Worm (Caenorhabditis elegans) whole organism, L1 larva: ENCODE measurements around the gene pptr-1.

Experiments
- ceh-82 ChIP-seq, 3 experiments: fragments of 150-350 bp in 1 of 3; sonication (generic microtip) in 2 of 3; optimal IDR thresholded peaks; 2 replicates each; lab custom pipeline; 2014 to 2017; ENCODE audit warnings: missing biosample characterization in 3 of 3, missing genetic modification characterization in 3 of 3
- ceh-88 ChIP-seq: fragments of 200-800 bp; sonication (Bioruptor generic); IDR thresholded peaks from 2 replicates; pipeline ENCODE4 v1.3.6; 2022; ENCODE audit warnings: missing genetic modification characterization, missing compliant biosample characterization
- dpl-1 ChIP-seq, 3 experiments: fragments of 150-350 bp in 2 of 3; sonication (generic microtip) in 1 of 3; optimal IDR thresholded peaks; 2 replicates each; lab custom pipeline; 2014 to 2017; ENCODE audit warnings: missing biosample characterization in 3 of 3, missing genetic modification characterization in 3 of 3, missing genetic modification reagents in 3 of 3
- dsc-1 ChIP-seq: sonication (generic microtip); optimal IDR thresholded peaks from 2 replicates; lab custom pipeline; 2016; ENCODE audit warnings: mild to moderate bottlenecking, missing genetic modification characterization, missing compliant biosample characterization
- efl-1 ChIP-seq, 4 experiments: fragments of 150-350 bp; optimal IDR thresholded peaks in 3 of 4; peaks in 1 of 4; 1 replicate in 1 of 4; 2 replicates in 3 of 4; lab custom pipeline; 2014; ENCODE audit warnings: missing biosample characterization in 2 of 4, missing genetic modification characterization in 2 of 4, missing genetic modification reagents in 2 of 4
- egl-13 ChIP-seq: sonication (generic microtip); optimal IDR thresholded peaks from 2 replicates; lab custom pipeline; 2016; ENCODE audit warnings: missing genotype, missing genetic modification reagents, missing genetic modification characterization, missing compliant biosample characterization
- elt-2 ChIP-seq: sonication (generic microtip); optimal IDR thresholded peaks from 2 replicates; lab custom pipeline; 2016; ENCODE audit warnings: missing genetic modification characterization, mild to moderate bottlenecking, inconsistent platforms, missing compliant biosample characterization, missing genetic modification reagents
- fkh-10 ChIP-seq: sonication (generic microtip); optimal IDR thresholded peaks from 2 replicates; lab custom pipeline; 2017; ENCODE audit warnings: missing biosample characterization, missing genetic modification reagents, missing genetic modification characterization
- fkh-4 ChIP-seq: sonication (generic microtip); optimal IDR thresholded peaks from 2 replicates; lab custom pipeline; 2016; ENCODE audit warnings: missing compliant biosample characterization, missing genetic modification characterization, borderline replicate concordance
- fkh-8 ChIP-seq: sonication (generic microtip); optimal IDR thresholded peaks from 2 replicates; lab custom pipeline; 2016; ENCODE audit warnings: mild to moderate bottlenecking, missing genetic modification characterization, missing compliant biosample characterization
- hlh-4 ChIP-seq: sonication (generic microtip); optimal IDR thresholded peaks from 2 replicates; lab custom pipeline; 2016; ENCODE audit warnings: mild to moderate bottlenecking, missing genetic modification characterization, missing compliant biosample characterization
- isw-1 ChIP-seq: fragments of 200-800 bp; sonication (Bioruptor generic); IDR thresholded peaks from 2 replicates; pipeline ENCODE4 v1.3.6; 2022; ENCODE audit warnings: missing genetic modification characterization, missing compliant biosample characterization
- jun-1 ChIP-seq: fragments of 150-350 bp; optimal IDR thresholded peaks from 2 replicates; lab custom pipeline; 2014; ENCODE audit warnings: missing biosample characterization, missing genetic modification reagents, missing genetic modification characterization
- lin-14 ChIP-seq: fragments of 200-800 bp; sonication (Bioruptor generic); optimal IDR thresholded peaks from 2 replicates; lab custom pipeline; 2018; ENCODE audit warnings: mild to moderate bottlenecking, missing genetic modification characterization, moderate library complexity, missing compliant biosample characterization
- lin-15B ChIP-seq: fragments of 150-350 bp; sonication (generic microtip); optimal IDR thresholded peaks from 3 replicates; lab custom pipeline; 2014; ENCODE audit warnings: missing biosample characterization, missing genetic modification characterization
- lin-35 ChIP-seq, 2 experiments: fragments of 150-350 bp; optimal IDR thresholded peaks; 2 replicates each; lab custom pipeline; 2014; ENCODE audit warnings: missing biosample characterization in 2 of 2, missing genetic modification characterization in 2 of 2, missing genetic modification reagents in 2 of 2
- lsy-2 ChIP-seq, 2 experiments: fragments of 150-350 bp; optimal IDR thresholded peaks; 2 replicates each; lab custom pipeline; 2014; ENCODE audit warnings: missing biosample characterization in 2 of 2, missing genetic modification characterization in 2 of 2
- mdl-1 ChIP-seq, 2 experiments: fragments of 150-350 bp; optimal IDR thresholded peaks; 2 replicates each; lab custom pipeline; 2014 to 2017; ENCODE audit warnings: missing biosample characterization in 2 of 2, missing genetic modification characterization in 2 of 2, inconsistent platforms in 1 of 2
- mep-1 ChIP-seq: fragments of 150-350 bp; optimal IDR thresholded peaks from 2 replicates; lab custom pipeline; 2014; ENCODE audit warnings: missing biosample characterization, missing genetic modification characterization
- nhr-12 ChIP-seq: sonication (generic microtip); optimal IDR thresholded peaks from 2 replicates; lab custom pipeline; 2017; ENCODE audit warnings: missing biosample characterization, missing genetic modification characterization
- nhr-19 ChIP-seq: fragments of 200-800 bp; sonication (Bioruptor generic); conservative IDR thresholded peaks from 2 replicates; pipeline ENCODE4 v1.3.6; 2022; ENCODE audit warnings: missing genetic modification characterization, missing compliant biosample characterization
- nhr-20 ChIP-seq: sonication (generic microtip); optimal IDR thresholded peaks from 2 replicates; lab custom pipeline; 2016; ENCODE audit warnings: mild to moderate bottlenecking, missing genetic modification characterization, missing compliant biosample characterization
- nhr-47 ChIP-seq: sonication (generic microtip); optimal IDR thresholded peaks from 2 replicates; lab custom pipeline; 2016; ENCODE audit warnings: mild to moderate bottlenecking, missing genetic modification characterization, moderate library complexity, missing compliant biosample characterization
- nhr-71 ChIP-seq: sonication (generic microtip); optimal IDR thresholded peaks from 2 replicates; lab custom pipeline; 2016; ENCODE audit warnings: mild to moderate bottlenecking, missing genetic modification characterization, moderate library complexity, missing compliant biosample characterization
- nhr-85 ChIP-seq: sonication (generic microtip); peaks from one replicate; lab custom pipeline; 2016; ENCODE audit warnings: missing genetic modification characterization, inconsistent platforms, missing compliant biosample characterization
- pax-3 ChIP-seq: fragments of 200-800 bp; sonication (Bioruptor generic); optimal IDR thresholded peaks from 2 replicates; lab custom pipeline; 2018; ENCODE audit warnings: mild to moderate bottlenecking, missing genetic modification characterization, moderate library complexity, missing compliant biosample characterization
- rnt-1 ChIP-seq: sonication (generic microtip); optimal IDR thresholded peaks from 2 replicates; lab custom pipeline; 2016; ENCODE audit warnings: mild to moderate bottlenecking, missing genetic modification characterization, moderate library complexity, missing compliant biosample characterization
- snpc-4 ChIP-seq: fragments of 150-350 bp; optimal IDR thresholded peaks from 2 replicates; lab custom pipeline; 2014; ENCODE audit warnings: missing biosample characterization, missing genetic modification characterization
- snu-23 ChIP-seq: sonication (generic microtip); optimal IDR thresholded peaks from 2 replicates; lab custom pipeline; 2016; ENCODE audit warnings: missing genetic modification characterization, missing compliant biosample characterization
- swsn-7 ChIP-seq: sonication (generic microtip); optimal IDR thresholded peaks from 2 replicates; lab custom pipeline; 2016; ENCODE audit warnings: missing genetic modification characterization, missing compliant biosample characterization
- tbx-2 ChIP-seq: sonication (generic microtip); optimal IDR thresholded peaks from 2 replicates; lab custom pipeline; 2016; ENCODE audit warnings: missing genetic modification characterization, missing compliant biosample characterization
- tlp-1 ChIP-seq: fragments of 150-350 bp; optimal IDR thresholded peaks from 2 replicates; lab custom pipeline; 2014; ENCODE audit warnings: missing biosample characterization, missing genetic modification characterization
- unc-30 ChIP-seq: sonication (generic microtip); optimal IDR thresholded peaks from 2 replicates; lab custom pipeline; 2017; ENCODE audit warnings: missing biosample characterization, missing genetic modification characterization
- unc-86 ChIP-seq: sonication (generic microtip); optimal IDR thresholded peaks from 2 replicates; lab custom pipeline; 2016; ENCODE audit warnings: missing genetic modification characterization, missing compliant biosample characterization
- xbp-1 ChIP-seq: sonication (generic microtip); optimal IDR thresholded peaks from 2 replicates; lab custom pipeline; 2016; ENCODE audit warnings: missing genetic modification characterization, missing compliant biosample characterization
- zag-1 ChIP-seq: fragments of 150-350 bp; optimal IDR thresholded peaks from 2 replicates; lab custom pipeline; 2014; ENCODE audit warnings: missing biosample characterization, missing genetic modification characterization
- ztf-4 ChIP-seq: fragments of 150-350 bp; optimal IDR thresholded peaks from 2 replicates; lab custom pipeline; 2014; ENCODE audit warnings: missing biosample characterization, missing genetic modification characterization

The pptr-1 gene

DNA sequence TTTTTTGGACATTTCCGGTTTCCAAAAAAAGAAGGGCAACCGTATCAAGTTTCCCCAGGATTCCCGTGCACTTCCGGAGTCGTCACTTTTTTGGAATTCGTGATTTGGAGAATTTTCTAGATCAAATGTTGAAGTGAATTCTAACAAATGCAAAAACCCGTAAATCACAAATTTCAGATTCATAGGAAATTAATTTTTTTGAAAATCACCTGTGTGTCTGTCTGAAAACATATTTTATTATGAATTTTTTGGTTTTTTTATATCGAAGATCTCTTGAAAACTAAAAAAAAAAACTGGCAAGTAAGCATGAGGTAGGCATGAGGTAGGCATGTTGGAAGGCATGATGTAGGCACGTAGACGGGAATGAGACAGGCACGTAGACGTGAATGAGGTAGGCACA, 7.3 kb upstream of the pptr-1 start:
- no peak for TF ChIP-seq nhr-47 (tag; lab: Kevin White, UChicago)
- peak; percentile 69 for TF ChIP-seq hlh-4 (tag; lab: Kevin White, UChicago)
- TF ChIP-seq, all 84 proteins: peak for 1

DNA sequence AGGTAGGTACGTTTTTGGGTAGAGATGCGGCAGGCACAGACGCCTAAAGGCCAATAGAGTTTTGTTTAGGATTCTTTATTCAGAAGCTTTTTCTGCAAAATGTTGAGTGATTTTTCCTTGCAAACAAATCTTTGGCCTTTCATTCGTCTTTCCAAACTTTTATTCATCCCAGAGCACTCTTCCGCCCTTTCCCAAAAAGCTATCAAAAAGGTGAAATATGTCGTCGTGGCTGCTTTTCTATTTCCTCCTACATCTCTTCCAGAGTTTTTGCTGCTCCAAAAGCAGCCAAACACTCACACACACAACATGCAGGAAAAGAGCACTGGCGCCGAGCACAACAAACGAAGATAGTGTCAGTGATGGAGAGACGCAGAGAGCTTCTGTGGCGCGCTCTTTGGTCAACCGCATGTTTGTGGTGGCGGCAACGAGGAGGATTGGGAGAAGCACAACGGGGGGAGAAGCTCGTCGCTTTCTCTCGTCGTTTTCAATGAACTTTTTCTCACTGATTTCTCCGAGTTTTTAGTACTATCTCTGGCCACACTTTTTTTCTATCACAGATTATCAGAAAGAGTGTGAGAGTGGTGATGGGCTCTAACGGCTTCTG, 6.4 kb upstream of the pptr-1 start:
- TF ChIP-seq dsc-1 (peak; percentile 49), nhr-71 (tag; lab: Kevin White, UChicago) (peak; percentile 69), nhr-12 (tag; lab: Kevin White, UChicago) (no peak), fkh-8 (peak; percentile 87), rnt-1 (tag; lab: Kevin White, UChicago) (peak; percentile 87), lin-35 (GFP tag; optimal IDR thresholded peaks at IDR 0.05; lab: Kevin White, UChicago) (peak; percentile 46 to 51), fkh-4 (tag; lab: Kevin White, UChicago) (no peak), isw-1 (GFP tag; lab: Robert Waterston, UW) (peak; percentile 17; the same call in 1 of the 2 replicates), snpc-4 (tag; lab: Kevin White, UChicago) (peak; percentile 28), xbp-1 (tag; lab: Kevin White, UChicago) (peak; percentile 11), pax-3 (tag; lab: Kevin White, UChicago) (peak; percentile 22), jun-1 (peak; percentile 25), zag-1 (no peak), efl-1 (optimal IDR thresholded peaks at IDR 0.05; lab: Kevin White, UChicago) (peak; percentile 42 to 43), efl-1 (GFP tag; optimal IDR thresholded peaks at IDR 0.05 in 1 of 2; lab: Kevin White, UChicago) (peak; percentile 30 to 89), nhr-19 (GFP tag; lab: Robert Waterston, UW) (peak; percentile 64), unc-86 (tag; lab: Kevin White, UChicago) (peak; percentile 39), lin-14 (GFP tag; lab: Kevin White, UChicago) (peak; percentile 89), swsn-7 (tag; lab: Kevin White, UChicago) (peak; percentile 60), nhr-85 (tag; lab: Kevin White, UChicago) (peak; percentile 40), egl-13 (tag; lab: Kevin White, UChicago) (no peak), nhr-20 (tag; lab: Kevin White, UChicago) (peak; percentile 57), tlp-1 (tag; lab: Kevin White, UChicago) (no peak), mep-1 (tag; lab: Kevin White, UChicago) (peak; percentile 23), snu-23 (GFP tag; lab: Kevin White, UChicago) (peak; percentile 48), unc-30 (tag; lab: Kevin White, UChicago) (no peak), fkh-10 (GFP tag; lab: Kevin White, UChicago) (peak; percentile 6), elt-2 (peak; percentile 39), ceh-82 (tag; optimal IDR thresholded peaks at IDR 0.05; lab: Kevin White, UChicago) (peak in 2 of 3 experiments; percentile 7 to 72), tbx-2 (peak; percentile 40), mdl-1 (tag; optimal IDR thresholded peaks at IDR 0.05; lab: Kevin White, UChicago) (peak in 1 of 2 experiments; percentile 39), dpl-1 (GFP tag; optimal IDR thresholded peaks at IDR 0.05; lab: Kevin White, UChicago) (peak in 2 of 3 experiments; percentile 28 to 40), ztf-4 (tag; lab: Kevin White, UChicago) (no peak), lsy-2 (tag; optimal IDR thresholded peaks at IDR 0.05; lab: Kevin White, UChicago) (peak in 1 of 2 experiments; percentile 55), nhr-47 (tag; lab: Kevin White, UChicago) (peak; percentile 67), lin-15B (tag; lab: Kevin White, UChicago) (no peak)

DNA sequence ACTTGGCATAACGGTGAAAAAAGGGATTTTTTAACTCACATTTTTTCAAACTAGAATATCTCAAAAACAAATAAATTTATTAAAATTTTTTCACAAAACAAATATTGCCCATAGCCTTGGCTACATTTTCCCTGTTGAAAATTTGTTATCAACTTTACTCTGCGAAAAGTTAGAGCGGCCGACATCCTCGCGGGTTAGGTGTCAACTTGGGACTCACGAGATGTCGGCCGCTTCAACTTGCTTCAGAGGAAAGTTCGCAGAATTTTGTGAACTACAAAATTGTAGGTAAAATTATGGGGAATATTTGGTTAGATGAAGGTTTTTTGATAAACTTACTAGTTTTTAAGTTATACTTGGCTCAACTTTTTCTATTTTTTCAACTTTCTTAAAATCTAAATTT, 5.6 kb upstream of the pptr-1 start:
- TF ChIP-seq ceh-88 (GFP tag; lab: Robert Waterston, UW) (no peak), snpc-4 (tag; lab: Kevin White, UChicago) (peak; percentile 85)
